Worm (Caenorhabditis elegans) whole organism, L4 larva: Measurements from ENCODE around the gene ZK822.1.
A peak's percentile ranks its signal among the peaks of the same experiment; 100 is the strongest.

ENCODE experiments used
- aly-2 ChIP-seq: sonication (generic microtip); optimal IDR thresholded peaks from 2 replicates; lab custom pipeline; 2018; ENCODE audit warnings: missing biosample characterization, missing genetic modification characterization
- ces-1 ChIP-seq: fragments of 150-350 bp; sonication (generic microtip); optimal IDR thresholded peaks from 4 replicates; lab custom pipeline; 2014; ENCODE audit warnings: missing biosample characterization, missing genetic modification reagents, missing genetic modification characterization
- daf-12 ChIP-seq: fragments of 150-350 bp; optimal IDR thresholded peaks from 2 replicates; lab custom pipeline; 2014; ENCODE audit warnings: missing biosample characterization, missing genetic modification reagents, missing genetic modification characterization
- egl-27 ChIP-seq: sonication (generic microtip); optimal IDR thresholded peaks from 3 replicates; lab custom pipeline; 2017; ENCODE audit warnings: missing biosample characterization, missing genetic modification reagents, missing genetic modification characterization
- lin-29 ChIP-seq: fragments of 200-800 bp; sonication (Bioruptor generic); IDR thresholded peaks from 2 replicates; pipeline ENCODE4 v1.3.6; 2022; ENCODE audit warnings: missing genetic modification reagents, missing genetic modification characterization, missing compliant biosample characterization
- lin-39 ChIP-seq: fragments of 150-350 bp; optimal IDR thresholded peaks from 2 replicates; lab custom pipeline; 2014; ENCODE audit warnings: missing biosample characterization, missing genetic modification reagents, missing genetic modification characterization
- nhr-237 ChIP-seq: sonication (generic microtip); optimal IDR thresholded peaks from 2 replicates; lab custom pipeline; 2017; ENCODE audit warnings: missing biosample characterization, missing genetic modification characterization
- pqm-1 ChIP-seq: sonication (generic microtip); optimal IDR thresholded peaks from 2 replicates; lab custom pipeline; 2017; ENCODE audit warnings: missing biosample characterization, missing genetic modification characterization
- skn-1 ChIP-seq: fragments of 150-350 bp; optimal IDR thresholded peaks from 2 replicates; lab custom pipeline; 2014; ENCODE audit warnings: missing biosample characterization, missing genetic modification characterization
- unc-62 ChIP-seq, 3 experiments: fragments of 150-350 bp in 1 of 3; sonication (generic microtip); optimal IDR thresholded peaks in 2 of 3; peaks in 1 of 3; 1 replicate in 1 of 3; 2 replicates in 2 of 3; lab custom pipeline; 2014 to 2017; ENCODE audit warnings: missing biosample characterization in 3 of 3, missing genetic modification characterization in 3 of 3, missing genetic modification reagents in 3 of 3, missing genotype in 1 of 3
- zag-1 ChIP-seq: fragments of 150-350 bp; optimal IDR thresholded peaks from 2 replicates; lab custom pipeline; 2014; ENCODE audit warnings: missing biosample characterization, missing genetic modification characterization

ce11 chrIV:11956387-11956786 lies 34.5 kb upstream of the ZK822.1 start:
- no peak for TF ChIP-seq lin-39
- TF ChIP-seq lin-29 = 0 out of 2 replicates have a peak, but pooled peaks have one; percentile 59
- no peak for TF ChIP-seq ces-1 (GFP tag; lab: Kevin White, UChicago)
- TF ChIP-seq egl-27 (tag; lab: Kevin White, UChicago) = no peak
- peak; percentile 27 for TF ChIP-seq nhr-237 (tag; lab: Kevin White, UChicago)
- peak in 1 of 2 experiments; percentile 100 for TF ChIP-seq unc-62 (GFP tag; optimal IDR thresholded peaks at IDR 0.05 in 1 of 2; lab: Kevin White, UChicago)
- no peak for TF ChIP-seq unc-62 (tag; optimal IDR thresholded peaks at IDR 0.05; lab: Kevin White, UChicago)
- no peak for TF ChIP-seq pqm-1
- TF ChIP-seq daf-12 (tag; lab: Kevin White, UChicago) = no peak
- no peak for TF ChIP-seq zag-1
- no peak for TF ChIP-seq aly-2 (tag; lab: Kevin White, UChicago)
- TF ChIP-seq skn-1 (tag; lab: Kevin White, UChicago) = no peak
